Worm (Caenorhabditis elegans) whole organism, young adult: ENCODE measurements around the gene mltn-13.
A peak's percentile ranks its signal among the peaks of the same experiment; 100 is the strongest.

ENCODE experiments used
- B0019.2 ChIP-seq: fragments of 200-800 bp; sonication (Bioruptor generic); conservative IDR thresholded peaks from 2 replicates; pipeline ENCODE4 v1.3.6; 2022; ENCODE audit warnings: missing genetic modification reagents, missing genetic modification characterization, missing compliant biosample characterization
- B0261.1 ChIP-seq: sonication (generic microtip); optimal IDR thresholded peaks from 2 replicates; lab custom pipeline; 2016; ENCODE audit warnings: mild to moderate bottlenecking, missing genetic modification characterization, moderate library complexity, missing compliant biosample characterization
- F10E7.11 ChIP-seq: sonication (generic microtip); optimal IDR thresholded peaks from 2 replicates; lab custom pipeline; 2017; ENCODE audit warnings: mild to moderate bottlenecking, missing genetic modification characterization, moderate library complexity, missing compliant biosample characterization
- F55B11.4 ChIP-seq: sonication (generic microtip); optimal IDR thresholded peaks from 2 replicates; lab custom pipeline; 2016; ENCODE audit warnings: missing compliant biosample characterization, missing genetic modification characterization, borderline replicate concordance; ENCODE audit not compliant: insufficient read depth
- F57A8.1 ChIP-seq: fragments of 200-800 bp; sonication (Bioruptor generic); optimal IDR thresholded peaks from 2 replicates; lab custom pipeline; 2018; ENCODE audit warnings: mild to moderate bottlenecking, missing genetic modification characterization, moderate library complexity, missing compliant biosample characterization
- Y53G8AR.9 ChIP-seq: fragments of 200-800 bp; sonication (Bioruptor generic); conservative IDR thresholded peaks from 2 replicates; pipeline ENCODE4 v1.3.6; 2022; ENCODE audit warnings: missing genetic modification reagents, missing genetic modification characterization, missing compliant biosample characterization
- Y67H2A.10 ChIP-seq: fragments of 200-800 bp; sonication (Bioruptor generic); conservative IDR thresholded peaks from 2 replicates; pipeline ENCODE4 v1.3.6; 2022; ENCODE audit warnings: missing genetic modification reagents, missing genetic modification characterization, missing compliant biosample characterization
- aptf-2 ChIP-seq: fragments of 200-800 bp; sonication (Bioruptor generic); conservative IDR thresholded peaks from 2 replicates; pipeline ENCODE4 v1.3.6; 2022; ENCODE audit warnings: missing genetic modification reagents, missing genetic modification characterization, missing compliant biosample characterization
- aptf-3 ChIP-seq: fragments of 200-800 bp; sonication (Bioruptor generic); IDR thresholded peaks from 2 replicates; pipeline ENCODE4 v1.3.6; 2022; ENCODE audit warnings: missing genetic modification characterization, missing compliant biosample characterization
- athp-1 ChIP-seq: sonication (generic microtip); optimal IDR thresholded peaks from 2 replicates; lab custom pipeline; 2017; ENCODE audit warnings: mild to moderate bottlenecking, missing genetic modification characterization, missing compliant biosample characterization
- attf-5 ChIP-seq: fragments of 200-800 bp; sonication (Bioruptor generic); optimal IDR thresholded peaks from 2 replicates; lab custom pipeline; 2018; ENCODE audit warnings: mild to moderate bottlenecking, missing genetic modification characterization, missing compliant biosample characterization
- cebp-2 ChIP-seq: fragments of 200-800 bp; sonication (Bioruptor generic); IDR thresholded peaks from 2 replicates; pipeline ENCODE4 v1.3.6; 2022; ENCODE audit warnings: missing genetic modification characterization, missing compliant biosample characterization
- ceh-58 ChIP-seq: fragments of 200-800 bp; sonication (Bioruptor generic); IDR thresholded peaks from 2 replicates; pipeline ENCODE4 v1.3.6; 2022; ENCODE audit warnings: missing genetic modification characterization, missing compliant biosample characterization
- dox-1 ChIP-seq: fragments of 200-800 bp; sonication (Bioruptor generic); IDR thresholded peaks from 2 replicates; pipeline ENCODE4 v1.3.6; 2022; ENCODE audit warnings: missing genetic modification reagents, missing genetic modification characterization, missing compliant biosample characterization
- dpff-1 ChIP-seq: sonication (generic microtip); optimal IDR thresholded peaks from 2 replicates; lab custom pipeline; 2017; ENCODE audit warnings: mild to moderate bottlenecking, missing genetic modification characterization, missing compliant biosample characterization
- egl-44 ChIP-seq: fragments of 200-800 bp; sonication (Bioruptor generic); IDR thresholded peaks from 2 replicates; pipeline ENCODE4 v1.3.6; 2022; ENCODE audit warnings: missing genetic modification reagents, missing genetic modification characterization, missing compliant biosample characterization
- gei-17 ChIP-seq: fragments of 200-800 bp; sonication (Bioruptor generic); optimal IDR thresholded peaks from 2 replicates; lab custom pipeline; 2018; ENCODE audit warnings: mild to moderate bottlenecking, missing genetic modification characterization, missing compliant biosample characterization
- hlh-12 ChIP-seq: sonication (generic microtip); optimal IDR thresholded peaks from 2 replicates; lab custom pipeline; 2016; ENCODE audit warnings: missing genetic modification characterization, missing compliant biosample characterization
- hmg-1.2 ChIP-seq: fragments of 200-800 bp; sonication (Bioruptor generic); IDR thresholded peaks from 2 replicates; pipeline ENCODE4 v1.3.6; 2022; ENCODE audit warnings: missing genetic modification reagents, missing genetic modification characterization, missing compliant biosample characterization
- hsf-1 ChIP-seq: fragments of 200-800 bp; sonication (Bioruptor generic); IDR thresholded peaks from 2 replicates; pipeline ENCODE4 v1.3.6; 2022; ENCODE audit warnings: missing genetic modification reagents, missing genetic modification characterization, missing compliant biosample characterization
- lag-1 ChIP-seq: fragments of 200-800 bp; sonication (Bioruptor generic); IDR thresholded peaks from 2 replicates; pipeline ENCODE4 v1.3.6; 2022; ENCODE audit warnings: missing genetic modification reagents, missing genetic modification characterization, missing compliant biosample characterization
- lin-26 ChIP-seq: fragments of 200-800 bp; sonication (Bioruptor generic); IDR thresholded peaks from 2 replicates; pipeline ENCODE4 v1.3.6; 2022; ENCODE audit warnings: missing genetic modification reagents, missing genetic modification characterization, missing compliant biosample characterization
- lin-35 ChIP-seq, 3 experiments: fragments of 150-350 bp in 2 of 3; sonication (generic microtip) in 1 of 3; optimal IDR thresholded peaks; 2 replicates each; lab custom pipeline; 2014 to 2018; ENCODE audit warnings: missing biosample characterization in 3 of 3, missing genetic modification characterization in 3 of 3, missing genetic modification reagents in 3 of 3
- lin-40 ChIP-seq: sonication (generic microtip); optimal IDR thresholded peaks from 2 replicates; lab custom pipeline; 2016; ENCODE audit warnings: missing genetic modification characterization, mild to moderate bottlenecking, missing compliant biosample characterization, missing genotype, missing genetic modification reagents
- lir-1 ChIP-seq: fragments of 200-800 bp; sonication (Bioruptor generic); conservative IDR thresholded peaks from 2 replicates; pipeline ENCODE4 v1.3.6; 2022; ENCODE audit warnings: missing genetic modification reagents, missing genetic modification characterization, missing compliant biosample characterization
- lsy-27 ChIP-seq: sonication (generic microtip); optimal IDR thresholded peaks from 2 replicates; lab custom pipeline; 2017; ENCODE audit warnings: missing genetic modification characterization, mild to moderate bottlenecking, missing compliant biosample characterization, antibody characterized with exemption, missing genotype, borderline replicate concordance; ENCODE audit not compliant: insufficient read depth
- madf-3 ChIP-seq: fragments of 200-800 bp; sonication (Bioruptor generic); IDR thresholded peaks from 2 replicates; pipeline ENCODE4 v1.3.6; 2022; ENCODE audit warnings: missing genetic modification reagents, missing genetic modification characterization, missing compliant biosample characterization
- madf-8 ChIP-seq: fragments of 200-800 bp; sonication (Bioruptor generic); conservative IDR thresholded peaks from 2 replicates; pipeline ENCODE4 v1.3.6; 2022; ENCODE audit warnings: missing genetic modification reagents, missing genetic modification characterization, missing compliant biosample characterization
- mxl-1 ChIP-seq: sonication (generic microtip); optimal IDR thresholded peaks from 2 replicates; lab custom pipeline; 2016; ENCODE audit warnings: missing genetic modification characterization, missing compliant biosample characterization
- nfya-1 ChIP-seq: sonication (generic microtip); optimal IDR thresholded peaks from 2 replicates; lab custom pipeline; 2017; ENCODE audit warnings: antibody characterized with exemption, missing compliant biosample characterization, missing genetic modification characterization, borderline replicate concordance; ENCODE audit not compliant: insufficient read depth
- nfya-2 ChIP-seq: fragments of 200-800 bp; sonication (Bioruptor generic); IDR thresholded peaks from 2 replicates; pipeline ENCODE4 v1.3.6; 2022; ENCODE audit warnings: missing genetic modification reagents, missing genetic modification characterization, missing compliant biosample characterization
- nfyb-1 ChIP-seq: fragments of 200-800 bp; sonication (Bioruptor generic); IDR thresholded peaks from 2 replicates; pipeline ENCODE4 v1.3.6; 2022; ENCODE audit warnings: missing genetic modification reagents, missing genetic modification characterization, missing compliant biosample characterization
- nhr-90 ChIP-seq: sonication (generic microtip); optimal IDR thresholded peaks from 2 replicates; lab custom pipeline; 2016; ENCODE audit warnings: missing genotype, mild to moderate bottlenecking, missing genetic modification characterization, missing compliant biosample characterization
- rec-8 ChIP-seq, 2 experiments: sonication (generic microtip); optimal IDR thresholded peaks; 2 replicates each; lab custom pipeline; 2016; ENCODE audit warnings: mild to moderate bottlenecking in 2 of 2, missing genetic modification characterization in 2 of 2, missing genetic modification reagents in 2 of 2, missing genotype in 2 of 2, missing biosample characterization in 1 of 2, missing compliant biosample characterization in 1 of 2, moderate library complexity in 1 of 2
- repo-1 ChIP-seq: sonication (generic microtip); optimal IDR thresholded peaks from 2 replicates; lab custom pipeline; 2017; ENCODE audit warnings: mild to moderate bottlenecking, missing genetic modification characterization, missing compliant biosample characterization
- rpc-1 ChIP-seq, 2 experiments: fragments of 150-350 bp in 1 of 2; sonication (generic microtip) in 1 of 2; optimal IDR thresholded peaks; 2 replicates each; lab custom pipeline; 2014 to 2018; ENCODE audit warnings: missing biosample characterization in 1 of 2, missing genetic modification characterization in 1 of 2, missing genetic modification reagents in 1 of 2, missing genotype in 1 of 2
- sea-2 ChIP-seq: fragments of 200-800 bp; sonication (Bioruptor generic); IDR thresholded peaks from 2 replicates; pipeline ENCODE4 v1.3.6; 2022; ENCODE audit warnings: missing genetic modification characterization, missing compliant biosample characterization
- snpc-3.4 ChIP-seq: sonication (generic microtip); optimal IDR thresholded peaks from 2 replicates; lab custom pipeline; 2017; ENCODE audit warnings: missing genetic modification characterization, mild to moderate bottlenecking, missing compliant biosample characterization, antibody characterized with exemption, moderate library complexity, missing genotype, missing genetic modification reagents
- snpc-4 ChIP-seq, 5 experiments: fragments of 150-350 bp in 1 of 5; sonication (generic microtip) in 4 of 5; optimal IDR thresholded peaks; 2 replicates each; lab custom pipeline; 2014 to 2018; ENCODE audit warnings: missing genetic modification characterization in 5 of 5, missing biosample characterization in 3 of 5, antibody characterized with exemption in 2 of 5, mild to moderate bottlenecking in 2 of 5, missing compliant biosample characterization in 2 of 5, missing genotype in 2 of 5, moderate library complexity in 2 of 5, missing genetic modification reagents in 1 of 5
- somi-1 ChIP-seq: fragments of 200-800 bp; sonication (Bioruptor generic); optimal IDR thresholded peaks from 2 replicates; lab custom pipeline; 2018; ENCODE audit warnings: mild to moderate bottlenecking, missing genetic modification characterization, missing compliant biosample characterization
- tbp1 ChIP-seq: fragments of 200-800 bp; sonication (Bioruptor generic); optimal IDR thresholded peaks from 2 replicates; lab custom pipeline; 2018; ENCODE audit warnings: mild to moderate bottlenecking, missing genetic modification characterization, missing compliant biosample characterization
- tbx-9 ChIP-seq: sonication (generic microtip); optimal IDR thresholded peaks from 2 replicates; lab custom pipeline; 2016; ENCODE audit warnings: borderline replicate concordance, missing genetic modification characterization, inconsistent platforms, missing compliant biosample characterization
- unc-62 ChIP-seq: fragments of 150-350 bp; optimal IDR thresholded peaks from 2 replicates; lab custom pipeline; 2014; ENCODE audit warnings: missing biosample characterization, missing genetic modification reagents, missing genetic modification characterization
- xnd-1 ChIP-seq: sonication (generic microtip); optimal IDR thresholded peaks from 2 replicates; lab custom pipeline; 2016; ENCODE audit warnings: missing genotype, missing genetic modification reagents, missing genetic modification characterization, missing compliant biosample characterization
- zim-3 ChIP-seq: sonication (generic microtip); optimal IDR thresholded peaks from 2 replicates; lab custom pipeline; 2017; ENCODE audit warnings: mild to moderate bottlenecking, missing genetic modification characterization, moderate library complexity, missing compliant biosample characterization
- ztf-25 ChIP-seq: fragments of 200-800 bp; sonication (Bioruptor generic); IDR thresholded peaks from 2 replicates; pipeline ENCODE4 v1.3.6; 2022; ENCODE audit warnings: missing genetic modification reagents, missing genetic modification characterization, missing compliant biosample characterization
- ztf-6 ChIP-seq: fragments of 200-800 bp; sonication (Bioruptor generic); IDR thresholded peaks from 2 replicates; pipeline ENCODE4 v1.3.6; 2022; ENCODE audit warnings: missing genetic modification reagents, missing genetic modification characterization, missing compliant biosample characterization

The mltn-13 gene

ce11 chrX:4469297-4469816 lies 21.2 kb upstream of the mltn-13 start, which contains the start of gene asb-2:
Gene asb-2, plus strand, starts transcription at chrX:4469766.
- TF ChIP-seq nfya-1 (tag; lab: Kevin White, UChicago), result no peak
- no peak for TF ChIP-seq mxl-1 (tag; lab: Kevin White, UChicago)
- TF ChIP-seq sea-2 (GFP tag; lab: Robert Waterston, UW), result no peak
- TF ChIP-seq B0019.2, result no peak
- no peak for TF ChIP-seq Y67H2A.10 (GFP tag; lab: Robert Waterston, UW)
- no peak for TF ChIP-seq ztf-6 (GFP tag; lab: Robert Waterston, UW)
- TF ChIP-seq F10E7.11 (tag; lab: Kevin White, UChicago), result no peak
- peak; percentile 75 for TF ChIP-seq lin-40 (tag; lab: Kevin White, UChicago)
- TF ChIP-seq hmg-1.2 (GFP tag; lab: Robert Waterston, UW), result peak; percentile 69
- no peak for TF ChIP-seq F55B11.4 (tag; lab: Kevin White, UChicago)
- no peak for TF ChIP-seq somi-1
- TF ChIP-seq nfya-2 (GFP tag; lab: Robert Waterston, UW), result no peak
- TF ChIP-seq aptf-2, result no peak
- peak; percentile 46 for TF ChIP-seq tbp1 (GFP tag; lab: Kevin White, UChicago)
- TF ChIP-seq hlh-12 (tag; lab: Kevin White, UChicago), result no peak
- TF ChIP-seq attf-5 (GFP tag; lab: Kevin White, UChicago), result peak; percentile 91
- TF ChIP-seq xnd-1 (tag; lab: Kevin White, UChicago), result no peak
- no peak for TF ChIP-seq zim-3 (tag; lab: Kevin White, UChicago)
- no peak for TF ChIP-seq ztf-25 (GFP tag; lab: Robert Waterston, UW)
- TF ChIP-seq snpc-4 (GFP tag; optimal IDR thresholded peaks at IDR 0.05; lab: Kevin White, UChicago), result no peak
- peak in 2 of 4 experiments; percentile 36 to 74 for TF ChIP-seq snpc-4 (tag; optimal IDR thresholded peaks at IDR 0.05; lab: Kevin White, UChicago)
- no peak for TF ChIP-seq lsy-27
- no peak for TF ChIP-seq repo-1 (tag; lab: Kevin White, UChicago)
- TF ChIP-seq rpc-1 (optimal IDR thresholded peaks at IDR 0.05; lab: Kevin White, UChicago), result no peak
- TF ChIP-seq rpc-1 (tag; optimal IDR thresholded peaks at IDR 0.05; lab: Kevin White, UChicago), result no peak
- no peak for TF ChIP-seq madf-3 (GFP tag; lab: Robert Waterston, UW)
- no peak for TF ChIP-seq athp-1 (tag; lab: Kevin White, UChicago)
- TF ChIP-seq dox-1 (GFP tag; lab: Robert Waterston, UW), result no peak
- peak in 1 of 3 experiments; percentile 66 for TF ChIP-seq lin-35 (GFP tag; optimal IDR thresholded peaks at IDR 0.05; lab: Kevin White, UChicago)
- TF ChIP-seq nfyb-1 (GFP tag; lab: Robert Waterston, UW), result no peak; the same call in 1 of the 2 replicates
- TF ChIP-seq lin-26 (GFP tag; lab: Robert Waterston, UW), result no peak
- no peak for TF ChIP-seq snpc-3.4 (tag; lab: Kevin White, UChicago)
- no peak for TF ChIP-seq aptf-3 (GFP tag; lab: Robert Waterston, UW)
- no peak for TF ChIP-seq rec-8 (tag; optimal IDR thresholded peaks at IDR 0.05; lab: Kevin White, UChicago)
- no peak for TF ChIP-seq lag-1 (GFP tag; lab: Robert Waterston, UW)
- no peak for TF ChIP-seq B0261.1
- no peak for TF ChIP-seq egl-44 (GFP tag; lab: Robert Waterston, UW)
- no peak for TF ChIP-seq gei-17
- no peak for TF ChIP-seq madf-8 (GFP tag; lab: Robert Waterston, UW)
- no peak for TF ChIP-seq dpff-1 (tag; lab: Kevin White, UChicago)
- no peak for TF ChIP-seq Y53G8AR.9 (GFP tag; lab: Robert Waterston, UW)
- TF ChIP-seq tbx-9 (tag; lab: Kevin White, UChicago), result no peak
- TF ChIP-seq hsf-1 (GFP tag; lab: Robert Waterston, UW), result no peak
- peak; percentile 30 for TF ChIP-seq unc-62 (GFP tag; lab: Kevin White, UChicago)
- TF ChIP-seq lir-1, result no peak
- TF ChIP-seq ceh-58, result no peak
- TF ChIP-seq nhr-90 (tag; lab: Kevin White, UChicago), result no peak
- no peak for TF ChIP-seq cebp-2 (GFP tag; lab: Robert Waterston, UW)
- no peak for TF ChIP-seq F57A8.1 (GFP tag; lab: Kevin White, UChicago)
